Fruit fly (Drosophila melanogaster) whole organism, embryonic: Measurements from ENCODE around the gene Rh2.
A peak's percentile ranks its signal among the peaks of the same experiment; 100 is the strongest.

Experiments
- CG11456 ChIP-seq: fragments of 200-800 bp; sonication (Bioruptor generic); IDR thresholded peaks from 3 replicates; pipeline ENCODE4 v1.3.6; 2022; ENCODE audit warnings: missing biosample characterization, missing genetic modification characterization
- CG12659 ChIP-seq: fragments of 200-800 bp; sonication (Bioruptor generic); optimal IDR thresholded peaks from 3 replicates; lab custom pipeline; 2017; ENCODE audit warnings: mild to moderate bottlenecking, missing biosample characterization, missing genetic modification reagents, missing genetic modification characterization
- CG15601 ChIP-seq: fragments of 200-800 bp; sonication (Bioruptor generic); optimal IDR thresholded peaks from 3 replicates; lab custom pipeline; 2019; ENCODE audit warnings: missing biosample characterization, mild to moderate bottlenecking, missing genetic modification characterization, moderate library complexity
- CG17328 ChIP-seq: fragments of 200-800 bp; sonication (Bioruptor generic); IDR thresholded peaks from 2 replicates; pipeline ENCODE4 v1.3.6; 2022; ENCODE audit warnings: missing biosample characterization, missing genetic modification characterization
- CG17359 ChIP-seq: fragments of 200-800 bp; sonication (Bioruptor generic); optimal IDR thresholded peaks from 3 replicates; lab custom pipeline; 2018; ENCODE audit warnings: missing biosample characterization, mild to moderate bottlenecking, missing genetic modification characterization, moderate library complexity
- CG1792 ChIP-seq: fragments of 200-800 bp; sonication (Bioruptor generic); optimal IDR thresholded peaks from 2 replicates; lab custom pipeline; 2016; ENCODE audit warnings: missing biosample characterization, missing genetic modification characterization
- CG3281 ChIP-seq: fragments of 200-800 bp; sonication (Bioruptor generic); optimal IDR thresholded peaks from 3 replicates; lab custom pipeline; 2017; ENCODE audit warnings: missing biosample characterization, mild to moderate bottlenecking, missing genetic modification characterization
- CG33213 ChIP-seq: fragments of 200-800 bp; sonication (Bioruptor generic); optimal IDR thresholded peaks from 3 replicates; lab custom pipeline; 2016; ENCODE audit warnings: missing biosample characterization, missing genetic modification characterization
- CG34224 ChIP-seq: fragments of 200-800 bp; sonication (Bioruptor generic); IDR thresholded peaks from 3 replicates; pipeline ENCODE4 v1.3.6; 2022; ENCODE audit warnings: missing biosample characterization, missing genetic modification characterization; ENCODE audit not compliant: partially characterized antibody
- CG3995 ChIP-seq: fragments of 200-800 bp; sonication (Bioruptor generic); optimal IDR thresholded peaks from 3 replicates; lab custom pipeline; 2016; ENCODE audit warnings: missing biosample characterization, missing genetic modification characterization
- CG6813 ChIP-seq: fragments of 200-800 bp; sonication (Bioruptor generic); optimal IDR thresholded peaks from 2 replicates; lab custom pipeline; 2017; ENCODE audit warnings: missing biosample characterization, missing genetic modification characterization, mild to moderate bottlenecking, moderate library complexity, missing genetic modification reagents
- CG7271 ChIP-seq: fragments of 200-800 bp; sonication (Bioruptor generic); optimal IDR thresholded peaks from 2 replicates; lab custom pipeline; 2018; ENCODE audit warnings: missing biosample characterization, mild to moderate bottlenecking, missing genetic modification characterization, moderate library complexity
- CG7987 ChIP-seq: fragments of 200-800 bp; sonication (Bioruptor generic); optimal IDR thresholded peaks from 2 replicates; lab custom pipeline; 2018; ENCODE audit warnings: missing biosample characterization, mild to moderate bottlenecking, missing genetic modification characterization, moderate library complexity
- CG8290 ChIP-seq, 3 experiments: fragments of 200-800 bp; sonication (Bioruptor generic); optimal IDR thresholded peaks; 2 replicates each; lab custom pipeline; 2016 to 2019; ENCODE audit warnings: missing biosample characterization in 3 of 3, missing genetic modification characterization in 3 of 3, mild to moderate bottlenecking in 2 of 3, moderate library complexity in 1 of 3
- CG9609 ChIP-seq: fragments of 200-800 bp; sonication (Bioruptor generic); optimal IDR thresholded peaks from 3 replicates; lab custom pipeline; 2016; ENCODE audit warnings: missing biosample characterization, missing genetic modification characterization
- CG9797 ChIP-seq: fragments of 200-800 bp; sonication (Bioruptor generic); optimal IDR thresholded peaks from 3 replicates; lab custom pipeline; 2018; ENCODE audit warnings: missing biosample characterization, mild to moderate bottlenecking, missing genetic modification characterization
- CG9817 ChIP-seq: fragments of 200-800 bp; sonication (Bioruptor generic); optimal IDR thresholded peaks from 2 replicates; lab custom pipeline; 2018; ENCODE audit warnings: missing biosample characterization, mild to moderate bottlenecking, missing genetic modification characterization, moderate library complexity
- CG9876 ChIP-seq: fragments of 200-800 bp; sonication (Bioruptor generic); optimal IDR thresholded peaks from 2 replicates; lab custom pipeline; 2016; ENCODE audit warnings: missing biosample characterization, missing genetic modification characterization
- D ChIP-seq, 2 experiments: fragments of 200-800 bp in 1 of 2; fragments of >200 bp in 1 of 2; sonication (Bioruptor generic) in 1 of 2; optimal IDR thresholded peaks; 2 replicates in 1 of 2; 3 replicates in 1 of 2; lab custom pipeline; 2017; ENCODE audit warnings: mild to moderate bottlenecking in 1 of 2, missing biosample characterization in 1 of 2, missing genetic modification characterization in 1 of 2, missing genetic modification reagents in 1 of 2
- Dip3 ChIP-seq: fragments of 200-800 bp; sonication (Bioruptor generic); optimal IDR thresholded peaks from 3 replicates; lab custom pipeline; 2016; ENCODE audit warnings: missing biosample characterization, missing genetic modification characterization
- HLH4C ChIP-seq: fragments of 200-800 bp; sonication (Bioruptor generic); IDR thresholded peaks from 3 replicates; pipeline ENCODE4 v1.3.6; 2022; ENCODE audit warnings: missing biosample characterization, missing genetic modification characterization; ENCODE audit not compliant: partially characterized antibody
- Hr51 ChIP-seq, 2 experiments: fragments of 200-800 bp; sonication (Bioruptor generic); optimal IDR thresholded peaks; 2 replicates in 1 of 2; 3 replicates in 1 of 2; lab custom pipeline; 2016 to 2018; ENCODE audit warnings: missing biosample characterization in 2 of 2, missing genetic modification characterization in 2 of 2, mild to moderate bottlenecking in 1 of 2, moderate library complexity in 1 of 2
- Kr ChIP-seq: fragments of 200-800 bp; sonication (Bioruptor generic); optimal IDR thresholded peaks from 2 replicates; lab custom pipeline; 2017; ENCODE audit warnings: missing biosample characterization, mild to moderate bottlenecking, missing genetic modification characterization
- MBD-R2 ChIP-seq: fragments of 200-800 bp; sonication (Bioruptor generic); IDR thresholded peaks from 2 replicates; pipeline ENCODE4 v1.3.6; 2022; ENCODE audit warnings: missing biosample characterization, missing genetic modification characterization
- NfI ChIP-seq: fragments of 200-800 bp; sonication (Bioruptor generic); optimal IDR thresholded peaks from 3 replicates; lab custom pipeline; 2018; ENCODE audit warnings: missing biosample characterization, mild to moderate bottlenecking, missing genetic modification characterization, moderate library complexity
- Optix ChIP-seq: fragments of 200-800 bp; sonication (Bioruptor generic); IDR thresholded peaks from 3 replicates; pipeline ENCODE4 v1.3.6; 2022; ENCODE audit warnings: missing biosample characterization, missing genetic modification characterization
- PHDP ChIP-seq: fragments of 200-800 bp; sonication (Bioruptor generic); optimal IDR thresholded peaks from 3 replicates; lab custom pipeline; 2018; ENCODE audit warnings: missing biosample characterization, mild to moderate bottlenecking, missing genetic modification characterization, moderate library complexity
- Ravus ChIP-seq: fragments of 200-800 bp; sonication (Bioruptor generic); IDR thresholded peaks from 2 replicates; pipeline ENCODE4 v1.3.6; 2022; ENCODE audit warnings: missing biosample characterization, missing genetic modification characterization
- Taf1 ChIP-seq: fragments of 200-800 bp; sonication (Bioruptor generic); IDR thresholded peaks from 2 replicates; pipeline ENCODE4 v1.3.6; 2022; ENCODE audit warnings: missing biosample characterization, missing genetic modification characterization
- ase ChIP-seq: fragments of 200-800 bp; sonication (Bioruptor generic); IDR thresholded peaks from 3 replicates; pipeline ENCODE4 v1.3.6; 2022; ENCODE audit warnings: missing biosample characterization, missing genetic modification characterization
- az2 ChIP-seq: fragments of 200-800 bp; sonication (Bioruptor generic); optimal IDR thresholded peaks from 3 replicates; lab custom pipeline; 2016; ENCODE audit warnings: missing biosample characterization, missing genetic modification characterization
- bsh ChIP-seq, 2 experiments: fragments of 200-800 bp; sonication (Bioruptor generic); optimal IDR thresholded peaks; 2 replicates each; lab custom pipeline; 2017 to 2018; ENCODE audit warnings: mild to moderate bottlenecking in 2 of 2, missing biosample characterization in 2 of 2, missing genetic modification characterization in 2 of 2, moderate library complexity in 1 of 2
- chm ChIP-seq: fragments of 200-800 bp; sonication (Bioruptor generic); IDR thresholded peaks from 2 replicates; pipeline ENCODE4 v1.3.6; 2022; ENCODE audit warnings: missing biosample characterization, missing genetic modification characterization
- ci ChIP-seq: fragments of 200-800 bp; sonication (Bioruptor generic); IDR thresholded peaks from 3 replicates; pipeline ENCODE4 v1.3.6; 2022; ENCODE audit warnings: missing biosample characterization, missing genetic modification characterization
- cwo ChIP-seq: fragments of 200-800 bp; sonication (Bioruptor generic); optimal IDR thresholded peaks from 3 replicates; lab custom pipeline; 2017; ENCODE audit warnings: missing biosample characterization, missing genetic modification characterization, mild to moderate bottlenecking, moderate library complexity, missing genetic modification reagents
- esg ChIP-seq: fragments of 200-800 bp; sonication (Bioruptor generic); conservative IDR thresholded peaks from 2 replicates; pipeline ENCODE4 v1.3.6; 2022; ENCODE audit warnings: missing biosample characterization, missing genetic modification characterization
- fd64A ChIP-seq: fragments of 200-800 bp; sonication (Bioruptor generic); optimal IDR thresholded peaks from 3 replicates; lab custom pipeline; 2018; ENCODE audit warnings: missing biosample characterization, mild to moderate bottlenecking, missing genetic modification characterization
- gro ChIP-seq: fragments of 200-800 bp; sonication (Bioruptor generic); optimal IDR thresholded peaks from 2 replicates; lab custom pipeline; 2016; ENCODE audit warnings: missing biosample characterization, missing genetic modification characterization
- h ChIP-seq: fragments of >200 bp; optimal IDR thresholded peaks from 2 replicates; lab custom pipeline; 2017
- inv ChIP-seq: fragments of 200-800 bp; sonication (Bioruptor generic); IDR thresholded peaks from 2 replicates; pipeline ENCODE4 v1.3.6; 2022; ENCODE audit warnings: missing biosample characterization, missing genetic modification characterization; ENCODE audit not compliant: partially characterized antibody
- maf-S ChIP-seq: fragments of 200-800 bp; sonication (Bioruptor generic); optimal IDR thresholded peaks from 2 replicates; lab custom pipeline; 2016; ENCODE audit warnings: missing biosample characterization, missing genetic modification characterization
- mirr ChIP-seq: fragments of 200-800 bp; sonication (Bioruptor generic); optimal IDR thresholded peaks from 3 replicates; lab custom pipeline; 2018; ENCODE audit warnings: missing biosample characterization, mild to moderate bottlenecking, missing genetic modification characterization
- pnt ChIP-seq: fragments of 200-800 bp; sonication (Bioruptor generic); optimal IDR thresholded peaks from 3 replicates; lab custom pipeline; 2016; ENCODE audit warnings: missing biosample characterization, missing genetic modification characterization
- psq ChIP-seq: fragments of 200-800 bp; sonication (Bioruptor generic); optimal IDR thresholded peaks from 2 replicates; lab custom pipeline; 2017; ENCODE audit warnings: missing biosample characterization, missing genetic modification characterization
- pzg ChIP-seq: fragments of 200-800 bp; sonication (Bioruptor generic); optimal IDR thresholded peaks from 3 replicates; lab custom pipeline; 2018; ENCODE audit warnings: missing biosample characterization, mild to moderate bottlenecking, missing genetic modification characterization, moderate library complexity
- scrt ChIP-seq: fragments of 200-800 bp; sonication (Bioruptor generic); optimal IDR thresholded peaks from 2 replicates; lab custom pipeline; 2018; ENCODE audit warnings: missing biosample characterization, mild to moderate bottlenecking, missing genetic modification characterization, moderate library complexity
- ssp ChIP-seq: fragments of 200-800 bp; sonication (Bioruptor generic); IDR thresholded peaks from 2 replicates; pipeline ENCODE4 v1.3.6; 2022; ENCODE audit warnings: missing biosample characterization, missing genetic modification characterization
- usp ChIP-seq: fragments of >200 bp; optimal IDR thresholded peaks from 2 replicates; lab custom pipeline; 2017; ENCODE audit warnings: missing biosample characterization, missing genetic modification characterization
- wek ChIP-seq: fragments of 200-800 bp; sonication (Bioruptor generic); optimal IDR thresholded peaks from 3 replicates; lab custom pipeline; 2018; ENCODE audit warnings: missing biosample characterization, mild to moderate bottlenecking, missing genetic modification characterization, moderate library complexity
- z ChIP-seq: fragments of 200-800 bp; sonication (Bioruptor generic); IDR thresholded peaks from 3 replicates; pipeline ENCODE4 v1.3.6; 2022; ENCODE audit warnings: missing biosample characterization, missing genetic modification characterization

Rh2 gene

dm6 chr3R:18923208-18923761 is 24.1 kb downstream of the Rh2 start (continued):
- no peak for TF ChIP-seq gro (GFP tag; lab: Kevin White, UChicago)
- no peak for TF ChIP-seq CG34224 (GFP tag; lab: Robert Waterston, UW)
- TF ChIP-seq CG7271: no peak
- no peak for TF ChIP-seq CG7987 (GFP tag; lab: Kevin White, UChicago)
- TF ChIP-seq psq: no peak
- TF ChIP-seq CG9876 (GFP tag; lab: Kevin White, UChicago): no peak
- no peak for TF ChIP-seq Hr51 (GFP tag; optimal IDR thresholded peaks at IDR 0.05; lab: Kevin White, UChicago)
- peak; percentile 20 for TF ChIP-seq CG3281 (GFP tag; lab: Kevin White, UChicago)
- no peak for TF ChIP-seq CG9817 (tag; lab: Kevin White, UChicago)
- no peak for TF ChIP-seq cwo (GFP tag; lab: Kevin White, UChicago)
- no peak for TF ChIP-seq CG17328 (GFP tag; lab: Robert Waterston, UW)
- TF ChIP-seq Taf1 (GFP tag; lab: Robert Waterston, UW): no peak
- TF ChIP-seq CG9797 (GFP tag; lab: Kevin White, UChicago): no peak
- no peak for TF ChIP-seq ase (GFP tag; lab: Robert Waterston, UW)
- TF ChIP-seq pnt (GFP tag; lab: Kevin White, UChicago): no peak
- TF ChIP-seq CG1792 (GFP tag; lab: Kevin White, UChicago): no peak
- TF ChIP-seq pzg: no peak
- TF ChIP-seq Kr (GFP tag; lab: Kevin White, UChicago): no peak
- peak in 1 of 2 experiments; percentile 16 for TF ChIP-seq bsh (GFP tag; optimal IDR thresholded peaks at IDR 0.05; lab: Kevin White, UChicago)
- TF ChIP-seq CG8290 (GFP tag; optimal IDR thresholded peaks at IDR 0.05; lab: Kevin White, UChicago): no peak
- TF ChIP-seq CG8290 (tag; optimal IDR thresholded peaks at IDR 0.05; lab: Kevin White, UChicago): peak in 1 of 2 experiments; percentile 2
- TF ChIP-seq CG17359: no peak
- TF ChIP-seq fd64A (GFP tag; lab: Kevin White, UChicago): no peak
- TF ChIP-seq chm (GFP tag; lab: Robert Waterston, UW): no peak
- TF ChIP-seq ssp (GFP tag; lab: Robert Waterston, UW): no peak
- TF ChIP-seq CG6813: no peak
- TF ChIP-seq PHDP: no peak
- no peak for TF ChIP-seq Ravus (GFP tag; lab: Robert Waterston, UW)
- no peak for TF ChIP-seq Optix (GFP tag; lab: Robert Waterston, UW)
- TF ChIP-seq mirr: no peak
- TF ChIP-seq NfI: no peak
- TF ChIP-seq HLH4C (GFP tag; lab: Robert Waterston, UW): no peak
- no peak for TF ChIP-seq az2
- TF ChIP-seq CG9609 (GFP tag; lab: Kevin White, UChicago): no peak
- TF ChIP-seq CG15601 (tag; lab: Kevin White, UChicago): no peak
- no peak for TF ChIP-seq z (GFP tag; lab: Robert Waterston, UW)
- no peak for TF ChIP-seq D (optimal IDR thresholded peaks at IDR 0.05; lab: Kevin White, UChicago)
- TF ChIP-seq D (GFP tag; optimal IDR thresholded peaks at IDR 0.05; lab: Kevin White, UChicago): no peak
- no peak for TF ChIP-seq wek (GFP tag; lab: Kevin White, UChicago)
- TF ChIP-seq CG3995 (GFP tag; lab: Kevin White, UChicago): no peak
- no peak for TF ChIP-seq Dip3
- TF ChIP-seq CG33213 (GFP tag; lab: Kevin White, UChicago): no peak
- TF ChIP-seq esg (GFP tag; lab: Robert Waterston, UW): no peak
- TF ChIP-seq ci (GFP tag; lab: Robert Waterston, UW): peak; percentile 53; the same call in 1 of the 3 replicates
- no peak for TF ChIP-seq h
- no peak for TF ChIP-seq CG12659
- no peak for TF ChIP-seq inv (GFP tag; lab: Robert Waterston, UW)
- TF ChIP-seq MBD-R2 (GFP tag; lab: Robert Waterston, UW): no peak
- TF ChIP-seq scrt (GFP tag; lab: Kevin White, UChicago): no peak
- no peak for TF ChIP-seq maf-S (GFP tag; lab: Kevin White, UChicago)
- no peak for TF ChIP-seq CG11456 (GFP tag; lab: Robert Waterston, UW)
- no peak for TF ChIP-seq usp
